Fruit fly (Drosophila melanogaster) whole organism, embryonic: ENCODE measurements around the gene CG15358.

Source experiments
- Asciz ChIP-seq: fragments of 200-800 bp; sonication (Bioruptor generic); optimal IDR thresholded peaks from 2 replicates; lab custom pipeline; 2017; ENCODE audit warnings: missing biosample characterization, mild to moderate bottlenecking, missing genetic modification characterization, missing genetic modification reagents
- B-H1 ChIP-seq: fragments of 200-800 bp; sonication (Bioruptor generic); IDR thresholded peaks from 3 replicates; pipeline ENCODE4 v1.3.6; 2022; ENCODE audit warnings: missing biosample characterization, missing genetic modification characterization
- CG1024 ChIP-seq: fragments of 200-800 bp; sonication (Bioruptor generic); IDR thresholded peaks from 2 replicates; pipeline ENCODE4 v1.3.6; 2022; ENCODE audit warnings: missing biosample characterization, missing genetic modification characterization
- CG10267 ChIP-seq: fragments of 200-800 bp; sonication (Bioruptor generic); optimal IDR thresholded peaks from 2 replicates; lab custom pipeline; 2018; ENCODE audit warnings: missing biosample characterization, mild to moderate bottlenecking, missing genetic modification characterization, moderate library complexity
- CG10979 ChIP-seq: fragments of 200-800 bp; sonication (Bioruptor generic); optimal IDR thresholded peaks from 2 replicates; lab custom pipeline; 2018; ENCODE audit warnings: missing biosample characterization, mild to moderate bottlenecking, missing genetic modification characterization, moderate library complexity
- CG11085 ChIP-seq: fragments of 200-800 bp; sonication (Bioruptor generic); IDR thresholded peaks from 2 replicates; pipeline ENCODE4 v1.3.6; 2022; ENCODE audit warnings: missing biosample characterization, missing genetic modification characterization
- CG12769 ChIP-seq: fragments of 200-800 bp; sonication (Bioruptor generic); optimal IDR thresholded peaks from 2 replicates; lab custom pipeline; 2019; ENCODE audit warnings: missing biosample characterization, mild to moderate bottlenecking, missing genetic modification characterization, moderate library complexity
- CG13424 ChIP-seq: fragments of 200-800 bp; sonication (Bioruptor generic); optimal IDR thresholded peaks from 2 replicates; lab custom pipeline; 2019; ENCODE audit warnings: missing biosample characterization, mild to moderate bottlenecking, missing genetic modification characterization, moderate library complexity
- CG14050 ChIP-seq: fragments of 200-800 bp; sonication (Bioruptor generic); IDR thresholded peaks from 3 replicates; pipeline ENCODE4 v1.3.6; 2022; ENCODE audit warnings: missing biosample characterization, missing genetic modification characterization
- CG15696 ChIP-seq: fragments of 200-800 bp; sonication (Bioruptor generic); optimal IDR thresholded peaks from 2 replicates; lab custom pipeline; 2019; ENCODE audit warnings: missing biosample characterization, mild to moderate bottlenecking, missing genetic modification characterization, moderate library complexity
- CG17328 ChIP-seq: fragments of 200-800 bp; sonication (Bioruptor generic); IDR thresholded peaks from 2 replicates; pipeline ENCODE4 v1.3.6; 2022; ENCODE audit warnings: missing biosample characterization, missing genetic modification characterization
- CG17361 ChIP-seq: fragments of 200-800 bp; sonication (Bioruptor generic); IDR thresholded peaks from 3 replicates; pipeline ENCODE4 v1.3.6; 2022; ENCODE audit warnings: missing biosample characterization, missing genetic modification characterization
- CG18262 ChIP-seq: fragments of 200-800 bp; optimal IDR thresholded peaks from 3 replicates; lab custom pipeline; 2019; ENCODE audit warnings: missing biosample characterization, mild to moderate bottlenecking, missing genetic modification characterization, moderate library complexity
- CG2120 ChIP-seq: fragments of 200-800 bp; sonication (Bioruptor generic); optimal IDR thresholded peaks from 3 replicates; lab custom pipeline; 2016; ENCODE audit warnings: missing biosample characterization, missing genetic modification characterization
- CG2678 ChIP-seq: fragments of 200-800 bp; sonication (Bioruptor generic); optimal IDR thresholded peaks from 3 replicates; lab custom pipeline; 2019; ENCODE audit warnings: missing biosample characterization, mild to moderate bottlenecking, missing genetic modification characterization, moderate library complexity
- CG30403 ChIP-seq: fragments of 200-800 bp; sonication (Bioruptor generic); optimal IDR thresholded peaks from 3 replicates; lab custom pipeline; 2016; ENCODE audit warnings: missing biosample characterization, missing genetic modification characterization
- CG4424 ChIP-seq: fragments of 200-800 bp; sonication (Bioruptor generic); optimal IDR thresholded peaks from 3 replicates; lab custom pipeline; 2016; ENCODE audit warnings: missing biosample characterization, missing genetic modification characterization
- CG4820 ChIP-seq: fragments of 200-800 bp; sonication (Bioruptor generic); optimal IDR thresholded peaks from 3 replicates; lab custom pipeline; 2016; ENCODE audit warnings: missing biosample characterization, missing genetic modification characterization
- CG7839 ChIP-seq: fragments of 200-800 bp; sonication (Bioruptor generic); optimal IDR thresholded peaks from 3 replicates; lab custom pipeline; 2018; ENCODE audit warnings: missing biosample characterization, mild to moderate bottlenecking, missing genetic modification characterization, moderate library complexity
- CG8924 ChIP-seq: fragments of 200-800 bp; optimal IDR thresholded peaks from 3 replicates; lab custom pipeline; 2019; ENCODE audit warnings: missing biosample characterization, mild to moderate bottlenecking, missing genetic modification characterization, moderate library complexity
- D19B ChIP-seq: fragments of 200-800 bp; sonication (Bioruptor generic); optimal IDR thresholded peaks from 2 replicates; lab custom pipeline; 2017; ENCODE audit warnings: missing biosample characterization, mild to moderate bottlenecking, missing genetic modification characterization
- Drgx ChIP-seq: fragments of 200-800 bp; sonication (Bioruptor generic); IDR thresholded peaks from 2 replicates; pipeline ENCODE4 v1.3.6; 2022; ENCODE audit warnings: missing biosample characterization, missing genetic modification characterization
- Gsc ChIP-seq: fragments of 200-800 bp; sonication (Bioruptor generic); IDR thresholded peaks from 2 replicates; pipeline ENCODE4 v1.3.6; 2022; ENCODE audit warnings: missing biosample characterization, missing genetic modification characterization
- HLH3B ChIP-seq: fragments of 200-800 bp; sonication (Bioruptor generic); IDR thresholded peaks from 2 replicates; pipeline ENCODE4 v1.3.6; 2022; ENCODE audit warnings: missing biosample characterization, missing genetic modification characterization
- Kr ChIP-seq: fragments of 200-800 bp; sonication (Bioruptor generic); optimal IDR thresholded peaks from 2 replicates; lab custom pipeline; 2017; ENCODE audit warnings: missing biosample characterization, mild to moderate bottlenecking, missing genetic modification characterization
- Max ChIP-seq: fragments of 200-800 bp; sonication (Bioruptor generic); optimal IDR thresholded peaks from 2 replicates; lab custom pipeline; 2016; ENCODE audit warnings: missing biosample characterization, mild to moderate bottlenecking, missing genetic modification characterization
- NC2α ChIP-seq: fragments of 200-800 bp; sonication (Bioruptor generic); optimal IDR thresholded peaks from 2 replicates; lab custom pipeline; 2016; ENCODE audit warnings: missing biosample characterization, missing genetic modification characterization
- Oaz ChIP-seq: fragments of 200-800 bp; sonication (Bioruptor generic); IDR thresholded peaks from 2 replicates; pipeline ENCODE4 v1.3.6; 2022; ENCODE audit warnings: missing biosample characterization, missing genetic modification characterization
- Oli ChIP-seq: fragments of 200-800 bp; sonication (Bioruptor generic); optimal IDR thresholded peaks from 2 replicates; lab custom pipeline; 2018; ENCODE audit warnings: missing biosample characterization, mild to moderate bottlenecking, missing genetic modification characterization, moderate library complexity
- Ptx1 ChIP-seq: fragments of 200-800 bp; sonication (Bioruptor generic); IDR thresholded peaks from 2 replicates; pipeline ENCODE4 v1.3.6; 2022; ENCODE audit warnings: missing biosample characterization, missing genetic modification characterization
- Sox100B ChIP-seq: fragments of 200-800 bp; sonication (Bioruptor generic); optimal IDR thresholded peaks from 3 replicates; lab custom pipeline; 2018; ENCODE audit warnings: missing biosample characterization, mild to moderate bottlenecking, missing genetic modification characterization
- Xrp1 ChIP-seq: fragments of 200-800 bp; sonication (Bioruptor generic); IDR thresholded peaks from 2 replicates; pipeline ENCODE4 v1.3.6; 2022; ENCODE audit warnings: missing biosample characterization, missing genetic modification characterization
- abd-A ChIP-seq: fragments of 200-800 bp; sonication (Bioruptor generic); optimal IDR thresholded peaks from 3 replicates; lab custom pipeline; 2019; ENCODE audit warnings: missing biosample characterization, mild to moderate bottlenecking, missing genetic modification characterization, moderate library complexity
- bsh ChIP-seq, 2 experiments: fragments of 200-800 bp; sonication (Bioruptor generic); optimal IDR thresholded peaks; 2 replicates each; lab custom pipeline; 2017 to 2018; ENCODE audit warnings: mild to moderate bottlenecking in 2 of 2, missing biosample characterization in 2 of 2, missing genetic modification characterization in 2 of 2, moderate library complexity in 1 of 2
- ci ChIP-seq: fragments of 200-800 bp; sonication (Bioruptor generic); IDR thresholded peaks from 3 replicates; pipeline ENCODE4 v1.3.6; 2022; ENCODE audit warnings: missing biosample characterization, missing genetic modification characterization
- dmrt99B ChIP-seq: fragments of 200-800 bp; sonication (Bioruptor generic); optimal IDR thresholded peaks from 2 replicates; lab custom pipeline; 2018; ENCODE audit warnings: missing biosample characterization, mild to moderate bottlenecking, missing genetic modification characterization, moderate library complexity
- fd96Cb ChIP-seq: fragments of 200-800 bp; sonication (Bioruptor generic); optimal IDR thresholded peaks from 2 replicates; lab custom pipeline; 2018; ENCODE audit warnings: missing biosample characterization, mild to moderate bottlenecking, missing genetic modification characterization, moderate library complexity
- grn ChIP-seq: fragments of 200-800 bp; sonication (Bioruptor generic); optimal IDR thresholded peaks from 3 replicates; lab custom pipeline; 2017; ENCODE audit warnings: missing biosample characterization, missing genetic modification characterization
- hkb ChIP-seq, 2 experiments: fragments of 200-800 bp in 1 of 2; fragments of >200 bp in 1 of 2; sonication (Bioruptor generic) in 1 of 2; IDR thresholded peaks in 1 of 2; optimal IDR thresholded peaks in 1 of 2; 2 replicates each; pipeline versions ENCODE4 v1.3.6 to Lab custom; 2017 to 2022; ENCODE audit warnings: missing biosample characterization in 1 of 2, missing genetic modification characterization in 1 of 2
- jigr1 ChIP-seq: fragments of 200-800 bp; sonication (Bioruptor generic); IDR thresholded peaks from 3 replicates; pipeline ENCODE4 v1.3.6; 2022; ENCODE audit warnings: missing biosample characterization, missing genetic modification characterization
- lola ChIP-seq, 3 experiments: fragments of >200 bp in 2 of 3; fragments of 200-800 bp in 1 of 3; sonication (Bioruptor generic) in 1 of 3; optimal IDR thresholded peaks; 2 replicates each; lab custom pipeline; 2017 to 2019; ENCODE audit warnings: missing biosample characterization in 3 of 3, missing genetic modification characterization in 3 of 3, mild to moderate bottlenecking in 1 of 3, moderate library complexity in 1 of 3
- oc ChIP-seq: fragments of 200-800 bp; sonication (Bioruptor generic); optimal IDR thresholded peaks from 2 replicates; lab custom pipeline; 2018; ENCODE audit warnings: missing biosample characterization, mild to moderate bottlenecking, missing genetic modification characterization, moderate library complexity
- sim ChIP-seq: fragments of 200-800 bp; sonication (Bioruptor generic); IDR thresholded peaks from 2 replicates; pipeline ENCODE4 v1.3.6; 2022; ENCODE audit warnings: missing biosample characterization, missing genetic modification characterization
- sisA ChIP-seq: fragments of 200-800 bp; sonication (Bioruptor generic); IDR thresholded peaks from 2 replicates; pipeline ENCODE4 v1.3.6; 2022; ENCODE audit warnings: missing biosample characterization, missing genetic modification characterization
- sr ChIP-seq: fragments of 200-800 bp; sonication (Bioruptor generic); IDR thresholded peaks from 3 replicates; pipeline ENCODE4 v1.3.6; 2022; ENCODE audit warnings: missing biosample characterization, missing genetic modification characterization
- tgo ChIP-seq: fragments of 200-800 bp; sonication (Bioruptor generic); IDR thresholded peaks from 3 replicates; pipeline ENCODE4 v1.3.6; 2022; ENCODE audit warnings: missing biosample characterization, missing genetic modification characterization
- tin ChIP-seq: fragments of 200-800 bp; sonication (Bioruptor generic); optimal IDR thresholded peaks from 3 replicates; lab custom pipeline; 2016; ENCODE audit warnings: missing biosample characterization, missing genetic modification characterization

CG15358 gene

dm6 chr2L:1925917-1926864 is 43.2 kb upstream of the CG15358 start:
- TF ChIP-seq CG4820 (GFP tag; lab: Kevin White, UChicago), result peak; percentile 17
- peak; percentile 11 for TF ChIP-seq oc (tag; lab: Kevin White, UChicago)
- TF ChIP-seq CG2678, result peak; percentile 25
- TF ChIP-seq sisA (GFP tag; lab: Robert Waterston, UW), result peak; percentile 65
- TF ChIP-seq CG2120 (GFP tag; lab: Kevin White, UChicago), result no peak
- 0 out of 2 replicates have a peak, but pooled peaks have one; percentile 40 for TF ChIP-seq CG17328
- TF ChIP-seq Oli, result peak; percentile 2
- peak; percentile 83 for TF ChIP-seq ci (GFP tag; lab: Robert Waterston, UW)
- no peak for TF ChIP-seq grn (GFP tag; lab: Kevin White, UChicago)
- no peak for TF ChIP-seq hkb (optimal IDR thresholded peaks at IDR 0.05; lab: Kevin White, UChicago)
- no peak for TF ChIP-seq hkb (GFP tag; IDR thresholded peaks at IDR 0.05; lab: Robert Waterston, UW)
- TF ChIP-seq Ptx1 (GFP tag; lab: Robert Waterston, UW), result peak; percentile 37; the same call in 1 of the 2 replicates
- TF ChIP-seq Asciz, result peak; percentile 4
- peak; percentile 40 for TF ChIP-seq CG10979 (tag; lab: Kevin White, UChicago)
- TF ChIP-seq Xrp1, result peak; percentile 60; the same call in 1 of the 2 replicates
- peak; percentile 3 to 7 for TF ChIP-seq bsh (GFP tag; optimal IDR thresholded peaks at IDR 0.05; lab: Kevin White, UChicago)
- TF ChIP-seq Sox100B, result peak; percentile 26
- TF ChIP-seq CG10267 (tag; lab: Kevin White, UChicago), result peak; percentile 17
- TF ChIP-seq sr, result 0 out of 3 replicates have a peak, but pooled peaks have one; percentile 1
- TF ChIP-seq tin (GFP tag; lab: Kevin White, UChicago), result peak; percentile 6
- peak; percentile 1 for TF ChIP-seq CG30403 (GFP tag; lab: Kevin White, UChicago)
- TF ChIP-seq dmrt99B (tag; lab: Kevin White, UChicago), result peak; percentile 59
- TF ChIP-seq Max, result no peak
- no peak for TF ChIP-seq Gsc
- peak; percentile 41 for TF ChIP-seq CG18262 (tag; lab: Kevin White, UChicago)
- no peak for TF ChIP-seq NC2α (GFP tag; lab: Kevin White, UChicago)
- no peak for TF ChIP-seq CG15696 (tag; lab: Kevin White, UChicago)
- TF ChIP-seq jigr1 (GFP tag; lab: Robert Waterston, UW), result peak; percentile 14; the same call in 1 of the 3 replicates
- no peak for TF ChIP-seq Oaz (GFP tag; lab: Robert Waterston, UW)
- TF ChIP-seq CG1024 (GFP tag; lab: Robert Waterston, UW), result peak; percentile 37; the same call in 1 of the 2 replicates
- TF ChIP-seq sim (GFP tag; lab: Robert Waterston, UW), result 0 out of 2 replicates have a peak, but pooled peaks have one; percentile 23
- TF ChIP-seq CG14050 (GFP tag; lab: Robert Waterston, UW), result peak; percentile 28; the same call in 1 of the 3 replicates
- peak; percentile 80 for TF ChIP-seq Drgx (GFP tag; lab: Robert Waterston, UW)
- no peak for TF ChIP-seq CG13424 (tag; lab: Kevin White, UChicago)
- peak; percentile 35 for TF ChIP-seq fd96Cb
- no peak for TF ChIP-seq CG11085 (GFP tag; lab: Robert Waterston, UW)
- TF ChIP-seq lola (GFP tag; optimal IDR thresholded peaks at IDR 0.05; lab: Kevin White, UChicago), result no peak
- peak; percentile 6 for TF ChIP-seq CG7839
- peak; percentile 55 for TF ChIP-seq CG4424
- TF ChIP-seq CG8924 (tag; lab: Kevin White, UChicago), result peak; percentile 17
- TF ChIP-seq CG17361 (GFP tag; lab: Robert Waterston, UW), result peak; percentile 57; the same call in 1 of the 3 replicates
- no peak for TF ChIP-seq Kr (GFP tag; lab: Kevin White, UChicago)
- TF ChIP-seq tgo (GFP tag; lab: Robert Waterston, UW), result no peak
- no peak for TF ChIP-seq D19B
- TF ChIP-seq CG12769, result peak; percentile 58
- peak; percentile 12; the same call in 1 of the 3 replicates for TF ChIP-seq B-H1 (GFP tag; lab: Robert Waterston, UW)
- TF ChIP-seq HLH3B, result peak; percentile 63; the same call in 1 of the 2 replicates
- peak; percentile 50 for TF ChIP-seq abd-A (tag; lab: Kevin White, UChicago)
